ENCODE assay signal across 3 fruit fly cellular contexts in genomic region chrX:4592258-4592657, dm6.
TF ChIP-seq lines count a peak whose summit lies in the region.

No protein-coding gene starts in this region.

- no peak for TF ChIP-seq CTCF in whole organism, embryonic (GFP tag; optimal IDR thresholded peaks at IDR 0.05; lab: Kevin White, UChicago)

TF ChIP-seq in whole organism, embryonic, 481 proteins besides CTCF, POLR2A, EP300 and RAD21:
- TF ChIP-seq CG1233 (GFP tag; optimal IDR thresholded peaks at IDR 0.05; lab: Kevin White, UChicago) (no peak), CG2875 (GFP tag; optimal IDR thresholded peaks at IDR 0.05; lab: Kevin White, UChicago) (no peak), wek (GFP tag; optimal IDR thresholded peaks at IDR 0.05; lab: Kevin White, UChicago) (no peak), CG3163 (GFP tag; optimal IDR thresholded peaks at IDR 0.05; lab: Kevin White, UChicago) (no peak), cg (GFP tag; optimal IDR thresholded peaks at IDR 0.05; lab: Kevin White, UChicago) (peak; percentile 31), crol (GFP tag; IDR thresholded peaks at IDR 0.05; lab: Robert Waterston, UW) (0 out of 2 replicates have a peak, but pooled peaks have one; percentile 30), Hmr (GFP tag; optimal IDR thresholded peaks at IDR 0.05; lab: Kevin White, UChicago) (no peak), ind (GFP tag; optimal IDR thresholded peaks at IDR 0.05; lab: Kevin White, UChicago) (no peak), vnd (GFP tag; IDR thresholded peaks at IDR 0.05; lab: Robert Waterston, UW; ENCODE audit: partially characterized antibody) (no peak), CG13894 (tag; optimal IDR thresholded peaks at IDR 0.05; lab: Kevin White, UChicago) (no peak), esg (GFP tag; conservative IDR thresholded peaks at IDR 0.05; lab: Robert Waterston, UW) (no peak), grau (tag; optimal IDR thresholded peaks at IDR 0.05; lab: Kevin White, UChicago) (no peak), BEAF-32 (GFP tag; optimal IDR thresholded peaks at IDR 0.05; lab: Kevin White, UChicago) (no peak), Lpt (GFP tag; optimal IDR thresholded peaks at IDR 0.05; lab: Kevin White, UChicago) (no peak)

TF ChIP-seq in whole organism, prepupa, 60 proteins besides CTCF, POLR2A, EP300 and RAD21:
- TF ChIP-seq Ets96B (tag; optimal IDR thresholded peaks at IDR 0.05; lab: Kevin White, UChicago) (no peak), svp (GFP tag; lab: Kevin White, UChicago) (peak; percentile 56), Sox14 (GFP tag; optimal IDR thresholded peaks at IDR 0.05; lab: Kevin White, UChicago) (peak; percentile 45)

TF ChIP-seq in whole organism, wandering third instar larva, 38 proteins besides CTCF, POLR2A, EP300 and RAD21:
- TF ChIP-seq Abd-B (GFP tag; optimal IDR thresholded peaks at IDR 0.05; lab: Kevin White, UChicago): no peak
- TF ChIP-seq lola (GFP tag; optimal IDR thresholded peaks at IDR 0.05; lab: Kevin White, UChicago): no peak
- no peak for TF ChIP-seq sv (GFP tag; optimal IDR thresholded peaks at IDR 0.05; lab: Kevin White, UChicago)
- no peak for TF ChIP-seq br (GFP tag; optimal IDR thresholded peaks at IDR 0.05; lab: Kevin White, UChicago)
- no peak for TF ChIP-seq Rel (GFP tag; optimal IDR thresholded peaks at IDR 0.05; lab: Kevin White, UChicago)
- peak; percentile 53 for TF ChIP-seq Rel (tag; optimal IDR thresholded peaks at IDR 0.05; lab: Kevin White, UChicago)
